Worm (Caenorhabditis elegans): Measurements from ENCODE around the gene Y54G9A.7.

- TF ChIP-seq elt-3 (tag; optimal IDR thresholded peaks at IDR 0.05) = no peak
- no peak for TF ChIP-seq pqm-1 (tag; optimal IDR thresholded peaks at IDR 0.05)
- TF ChIP-seq nhr-12 (tag; optimal IDR thresholded peaks at IDR 0.05) = no peak
- TF ChIP-seq aly-2 (tag; optimal IDR thresholded peaks at IDR 0.05) = no peak
- no peak for TF ChIP-seq pax-3 (tag; optimal IDR thresholded peaks at IDR 0.05)
- TF ChIP-seq unc-62 (GFP tag; optimal IDR thresholded peaks at IDR 0.05) = no peak
- TF ChIP-seq lin-39 (tag; optimal IDR thresholded peaks at IDR 0.05) = no peak
- TF ChIP-seq snpc-4 (tag; optimal IDR thresholded peaks at IDR 0.05) = no peak
These were observed 45.7 kb upstream of the Y54G9A.7 start, which contains the start of gene C01B9.1 for ce11 chrII:13771335-13771734.

All from whole organism, L1 larva.